Worm (Caenorhabditis elegans): ENCODE results near the gene T03F6.6.

Gene T03F6.6

DNA sequence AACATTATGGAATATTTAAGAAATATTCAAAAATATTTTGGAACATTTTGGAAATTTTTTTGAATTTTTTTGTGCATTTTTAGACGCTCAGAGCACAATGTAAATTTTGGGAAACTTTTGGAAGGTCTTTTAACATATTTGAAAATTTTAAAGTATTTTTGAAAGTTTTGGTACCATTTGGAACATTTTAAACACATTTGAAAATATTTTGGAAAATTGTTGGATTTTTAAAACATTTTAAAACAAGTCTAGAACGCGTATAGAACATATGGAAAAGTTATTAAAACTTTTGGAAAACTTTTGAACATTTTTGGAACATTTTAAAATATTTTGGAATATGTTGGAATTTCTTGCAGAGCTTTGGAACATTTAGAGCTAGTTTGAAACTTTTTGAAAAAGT lies 46.3 kb downstream of the T03F6.6 start, which contains the start of gene sdz-20:
TSS of gene sdz-20 (plus strand) at position 301 of the 400 bp plus-strand sequence.
- no peak for TF ChIP-seq med-1 (GFP tag; optimal IDR thresholded peaks at IDR 0.05; ENCODE audit: insufficient read depth)
- no peak for TF ChIP-seq flt-1 (GFP tag; IDR thresholded peaks at IDR 0.05)
- no peak for TF ChIP-seq cog-1 (tag; optimal IDR thresholded peaks at IDR 0.05)
- no peak for TF ChIP-seq ztf-29 (GFP tag; IDR thresholded peaks at IDR 0.05)
- TF ChIP-seq tab-1 (GFP tag; IDR thresholded peaks at IDR 0.05) = no peak
- no peak for TF ChIP-seq ztf-23 (GFP tag; IDR thresholded peaks at IDR 0.05)
- TF ChIP-seq klf-2 (GFP tag; conservative IDR thresholded peaks at IDR 0.05) = no peak
- no peak for TF ChIP-seq ref-1 (GFP tag; conservative IDR thresholded peaks at IDR 0.05)
- TF ChIP-seq T22C8.4 (GFP tag; IDR thresholded peaks at IDR 0.05) = no peak

DNA sequence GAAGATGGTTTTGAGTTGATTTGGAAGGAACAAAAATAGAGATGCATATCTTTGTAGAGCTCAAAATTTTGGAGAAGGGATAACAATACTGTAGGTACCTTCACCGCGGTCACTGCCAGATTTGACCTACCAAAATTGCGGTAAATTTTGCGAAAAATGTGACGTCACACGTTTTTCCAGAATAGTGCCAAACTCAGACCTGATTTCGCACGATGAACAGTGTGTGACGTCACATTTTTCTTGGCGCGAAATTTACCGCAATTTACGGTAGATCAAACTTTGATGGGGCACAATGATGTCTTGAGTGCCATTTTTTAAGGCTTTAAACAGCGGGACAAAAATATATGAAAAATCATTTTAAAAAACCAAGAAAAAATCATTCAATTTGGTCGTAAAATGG lies 51.2 kb downstream of the T03F6.6 start:
- no peak for TF ChIP-seq flt-1 (GFP tag; IDR thresholded peaks at IDR 0.05)
- TF ChIP-seq ref-1 (GFP tag; conservative IDR thresholded peaks at IDR 0.05) = no peak
- TF ChIP-seq cog-1 (tag; optimal IDR thresholded peaks at IDR 0.05) = no peak
- no peak for TF ChIP-seq T22C8.4 (GFP tag; IDR thresholded peaks at IDR 0.05)
- no peak for TF ChIP-seq klf-2 (GFP tag; conservative IDR thresholded peaks at IDR 0.05)
- no peak for TF ChIP-seq ztf-23 (GFP tag; IDR thresholded peaks at IDR 0.05)
- TF ChIP-seq tab-1 (GFP tag; IDR thresholded peaks at IDR 0.05) = no peak
- no peak for TF ChIP-seq med-1 (GFP tag; optimal IDR thresholded peaks at IDR 0.05; ENCODE audit: insufficient read depth)
- TF ChIP-seq ztf-29 (GFP tag; IDR thresholded peaks at IDR 0.05) = no peak

All from whole organism, midembryonic.